Worm (Caenorhabditis elegans) whole organism, mixed stage, embryonic: ENCODE results near the gene nlp-60.

Experiments
- bed-3 ChIP-seq: fragments of 200-800 bp; sonication (Bioruptor generic); optimal IDR thresholded peaks from 3 replicates; lab custom pipeline; 2018; ENCODE audit warnings: mild to moderate bottlenecking, missing genetic modification characterization, moderate library complexity, missing compliant biosample characterization
- ceh-39 ChIP-seq: fragments of 150-350 bp; optimal IDR thresholded peaks from 2 replicates; lab custom pipeline; 2014; ENCODE audit warnings: missing biosample characterization, missing genetic modification characterization
- ceh-83 ChIP-seq: fragments of 200-800 bp; sonication (Bioruptor generic); optimal IDR thresholded peaks from 2 replicates; lab custom pipeline; 2018; ENCODE audit warnings: mild to moderate bottlenecking, missing genetic modification characterization, missing compliant biosample characterization
- elt-1 ChIP-seq: sonication (generic microtip); optimal IDR thresholded peaks from 2 replicates; lab custom pipeline; 2017; ENCODE audit warnings: missing genetic modification characterization, mild to moderate bottlenecking, missing compliant biosample characterization, antibody characterized with exemption, moderate library complexity, borderline replicate concordance; ENCODE audit not compliant: insufficient read depth
- flh-1 ChIP-seq: fragments of 200-800 bp; sonication (Bioruptor generic); optimal IDR thresholded peaks from 2 replicates; lab custom pipeline; 2018; ENCODE audit warnings: mild to moderate bottlenecking, missing genetic modification characterization, moderate library complexity, missing compliant biosample characterization
- lsy-2 ChIP-seq: fragments of 150-350 bp; optimal IDR thresholded peaks from 2 replicates; lab custom pipeline; 2014; ENCODE audit warnings: missing biosample characterization, missing genetic modification characterization
- mep-1 ChIP-seq: fragments of 150-350 bp; optimal IDR thresholded peaks from 2 replicates; lab custom pipeline; 2017; ENCODE audit warnings: missing biosample characterization, missing genetic modification reagents, missing genetic modification characterization, inconsistent platforms
- nhr-237 ChIP-seq: fragments of 150-350 bp; optimal IDR thresholded peaks from 2 replicates; lab custom pipeline; 2014; ENCODE audit warnings: missing biosample characterization, missing genetic modification characterization
- nhr-76 ChIP-seq: sonication (generic microtip); optimal IDR thresholded peaks from 2 replicates; lab custom pipeline; 2017; ENCODE audit warnings: missing biosample characterization, missing genetic modification characterization
- snpc-4 ChIP-seq: fragments of 150-350 bp; optimal IDR thresholded peaks from 2 replicates; lab custom pipeline; 2014; ENCODE audit warnings: missing biosample characterization, missing genetic modification characterization
- sptf-1 ChIP-seq: sonication (generic microtip); optimal IDR thresholded peaks from 2 replicates; lab custom pipeline; 2017; ENCODE audit warnings: mild to moderate bottlenecking, missing genetic modification characterization, moderate library complexity, missing compliant biosample characterization
- unc-39 ChIP-seq: fragments of 150-350 bp; optimal IDR thresholded peaks from 2 replicates; lab custom pipeline; 2014; ENCODE audit warnings: missing biosample characterization, missing genetic modification characterization
- unc-62 ChIP-seq: fragments of 150-350 bp; optimal IDR thresholded peaks from 2 replicates; lab custom pipeline; 2014; ENCODE audit warnings: missing biosample characterization, missing genetic modification reagents, missing genetic modification characterization

DNA sequence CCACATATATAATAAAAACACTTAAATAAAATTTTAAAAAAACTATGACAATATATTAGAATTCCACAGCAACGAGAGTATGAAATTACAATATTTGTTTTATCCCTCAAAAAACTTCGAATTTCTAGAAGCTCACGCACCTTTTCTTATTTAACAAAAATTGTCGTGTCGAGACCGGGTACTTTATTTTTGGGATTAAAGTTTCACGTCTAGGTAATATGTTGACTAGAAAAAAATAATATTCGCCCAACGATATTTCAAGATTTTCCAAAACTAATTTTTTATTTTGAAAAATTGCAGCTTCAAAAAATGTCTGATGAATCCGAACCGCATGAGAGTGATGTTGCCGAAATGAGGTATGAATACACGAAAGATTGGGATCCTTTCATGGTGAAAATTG, 34.7 kb downstream of the nlp-60 start, which contains the start of gene C49C8.3:
- TF ChIP-seq nhr-237 (tag; lab: Kevin White, UChicago): no peak
- TF ChIP-seq elt-1 (tag; lab: Kevin White, UChicago): no peak
- TF ChIP-seq nhr-76 (tag; lab: Kevin White, UChicago): no peak
- TF ChIP-seq bed-3 (GFP tag; lab: Kevin White, UChicago): no peak
- TF ChIP-seq ceh-39 (tag; lab: Kevin White, UChicago): no peak
- TF ChIP-seq lsy-2: no peak
- TF ChIP-seq snpc-4 (tag; lab: Kevin White, UChicago): no peak
- no peak for TF ChIP-seq mep-1 (tag; lab: Kevin White, UChicago)
- TF ChIP-seq unc-62 (GFP tag; lab: Kevin White, UChicago): no peak
- TF ChIP-seq sptf-1: no peak
- TF ChIP-seq ceh-83 (GFP tag; lab: Kevin White, UChicago): no peak
- TF ChIP-seq unc-39 (tag; lab: Kevin White, UChicago): no peak
- no peak for TF ChIP-seq flh-1
